Fruit fly (Drosophila melanogaster) whole organism, embryonic: ENCODE data around the gene Tengl3.

Experiments used
- Atf3 ChIP-seq: fragments of 200-800 bp; sonication (Bioruptor generic); optimal IDR thresholded peaks from 3 replicates; lab custom pipeline; 2016; ENCODE audit warnings: missing biosample characterization, missing genetic modification characterization
- CG10431 ChIP-seq: fragments of 200-800 bp; sonication (Bioruptor generic); optimal IDR thresholded peaks from 3 replicates; lab custom pipeline; 2018; ENCODE audit warnings: missing biosample characterization, mild to moderate bottlenecking, missing genetic modification characterization
- CG11093 ChIP-seq: fragments of 200-800 bp; sonication (Bioruptor generic); IDR thresholded peaks from 3 replicates; pipeline ENCODE4 v1.3.6; 2022; ENCODE audit warnings: missing biosample characterization, missing genetic modification characterization
- CG12071 ChIP-seq: fragments of 200-800 bp; sonication (Bioruptor generic); optimal IDR thresholded peaks from 3 replicates; lab custom pipeline; 2018; ENCODE audit warnings: missing biosample characterization, mild to moderate bottlenecking, missing genetic modification characterization
- CG1233 ChIP-seq: fragments of 200-800 bp; sonication (Bioruptor generic); optimal IDR thresholded peaks from 4 replicates; lab custom pipeline; 2018; ENCODE audit warnings: missing biosample characterization, mild to moderate bottlenecking, missing genetic modification characterization
- CG14014 ChIP-seq: fragments of 200-800 bp; sonication (Bioruptor generic); IDR thresholded peaks from 2 replicates; pipeline ENCODE4 v1.3.6; 2022; ENCODE audit warnings: missing biosample characterization, missing genetic modification characterization
- CG1647 ChIP-seq: fragments of 200-800 bp; sonication (Bioruptor generic); optimal IDR thresholded peaks from 3 replicates; lab custom pipeline; 2016; ENCODE audit warnings: missing biosample characterization, missing genetic modification characterization
- CG18476 ChIP-seq: fragments of 200-800 bp; sonication (Bioruptor generic); optimal IDR thresholded peaks from 2 replicates; lab custom pipeline; 2016; ENCODE audit warnings: missing biosample characterization, mild to moderate bottlenecking, missing genetic modification characterization
- CG2875 ChIP-seq: fragments of 200-800 bp; sonication (Bioruptor generic); optimal IDR thresholded peaks from 2 replicates; lab custom pipeline; 2017; ENCODE audit warnings: missing biosample characterization, mild to moderate bottlenecking, missing genetic modification characterization, missing genetic modification reagents
- CG34422 ChIP-seq: fragments of 200-800 bp; sonication (Bioruptor generic); IDR thresholded peaks from 3 replicates; pipeline ENCODE4 v1.3.6; 2022; ENCODE audit warnings: missing biosample characterization, missing genetic modification characterization
- CG3838 ChIP-seq: fragments of 200-800 bp; sonication (Bioruptor generic); optimal IDR thresholded peaks from 3 replicates; lab custom pipeline; 2016; ENCODE audit warnings: missing biosample characterization, missing genetic modification characterization
- CG4707 ChIP-seq: fragments of 200-800 bp; sonication (Bioruptor generic); optimal IDR thresholded peaks from 2 replicates; lab custom pipeline; 2018; ENCODE audit warnings: missing biosample characterization, mild to moderate bottlenecking, missing genetic modification characterization, moderate library complexity
- CG4730 ChIP-seq: fragments of 200-800 bp; sonication (Bioruptor generic); IDR thresholded peaks from 2 replicates; pipeline ENCODE4 v1.3.6; 2022; ENCODE audit warnings: missing biosample characterization, missing genetic modification characterization
- CG6854 ChIP-seq: fragments of 200-800 bp; sonication (Bioruptor generic); optimal IDR thresholded peaks from 3 replicates; lab custom pipeline; 2017; ENCODE audit warnings: missing biosample characterization, mild to moderate bottlenecking, missing genetic modification characterization
- CG8281 ChIP-seq: fragments of 200-800 bp; sonication (Bioruptor generic); optimal IDR thresholded peaks from 2 replicates; lab custom pipeline; 2018; ENCODE audit warnings: missing biosample characterization, mild to moderate bottlenecking, missing genetic modification characterization, moderate library complexity
- CG8478 ChIP-seq: fragments of >200 bp; optimal IDR thresholded peaks from 2 replicates; lab custom pipeline; 2018
- CG8944 ChIP-seq: fragments of 200-800 bp; sonication (Bioruptor generic); optimal IDR thresholded peaks from 3 replicates; lab custom pipeline; 2016; ENCODE audit warnings: missing biosample characterization, missing genetic modification characterization
- CG9727 ChIP-seq: fragments of 200-800 bp; sonication (Bioruptor generic); optimal IDR thresholded peaks from 3 replicates; lab custom pipeline; 2017; ENCODE audit warnings: missing biosample characterization, mild to moderate bottlenecking, missing genetic modification characterization
- CoRest ChIP-seq: fragments of 200-800 bp; sonication (Bioruptor generic); optimal IDR thresholded peaks from 3 replicates; lab custom pipeline; 2018; ENCODE audit warnings: missing biosample characterization, mild to moderate bottlenecking, missing genetic modification characterization, moderate library complexity
- D19B ChIP-seq: fragments of 200-800 bp; sonication (Bioruptor generic); optimal IDR thresholded peaks from 2 replicates; lab custom pipeline; 2017; ENCODE audit warnings: missing biosample characterization, mild to moderate bottlenecking, missing genetic modification characterization
- Dek ChIP-seq: fragments of 200-800 bp; sonication (Bioruptor generic); optimal IDR thresholded peaks from 3 replicates; lab custom pipeline; 2019; ENCODE audit warnings: missing biosample characterization, mild to moderate bottlenecking, missing genetic modification characterization, moderate library complexity
- ERR ChIP-seq: fragments of 200-800 bp; sonication (Bioruptor generic); optimal IDR thresholded peaks from 2 replicates; lab custom pipeline; 2016; ENCODE audit warnings: missing biosample characterization, missing genetic modification characterization
- Hmr ChIP-seq: fragments of 200-800 bp; sonication (Bioruptor generic); optimal IDR thresholded peaks from 3 replicates; lab custom pipeline; 2017; ENCODE audit warnings: mild to moderate bottlenecking, missing biosample characterization, missing genetic modification reagents, missing genetic modification characterization
- Meics ChIP-seq: fragments of 200-800 bp; sonication (Bioruptor generic); optimal IDR thresholded peaks from 2 replicates; lab custom pipeline; 2017; ENCODE audit warnings: missing biosample characterization, mild to moderate bottlenecking, missing genetic modification characterization
- Myb ChIP-seq: fragments of 200-800 bp; sonication (Bioruptor generic); optimal IDR thresholded peaks from 2 replicates; lab custom pipeline; 2016; ENCODE audit warnings: missing biosample characterization, missing genetic modification characterization
- Pdp1 ChIP-seq, 2 experiments: fragments of 200-800 bp; sonication (Bioruptor generic); optimal IDR thresholded peaks; 3 replicates each; lab custom pipeline; 2016; ENCODE audit warnings: missing biosample characterization in 2 of 2, missing genetic modification characterization in 2 of 2, mild to moderate bottlenecking in 1 of 2, moderate library complexity in 1 of 2
- Poxn ChIP-seq: fragments of 200-800 bp; sonication (Bioruptor generic); IDR thresholded peaks from 2 replicates; pipeline ENCODE4 v1.3.6; 2022; ENCODE audit warnings: missing biosample characterization, missing genetic modification characterization
- Ptx1 ChIP-seq: fragments of 200-800 bp; sonication (Bioruptor generic); IDR thresholded peaks from 2 replicates; pipeline ENCODE4 v1.3.6; 2022; ENCODE audit warnings: missing biosample characterization, missing genetic modification characterization
- Six4 ChIP-seq: fragments of 200-800 bp; sonication (Bioruptor generic); optimal IDR thresholded peaks from 2 replicates; lab custom pipeline; 2016; ENCODE audit warnings: missing biosample characterization, missing genetic modification characterization
- Tbp ChIP-seq: fragments of >200 bp; optimal IDR thresholded peaks from 2 replicates; lab custom pipeline; 2018; ENCODE audit warnings: missing biosample characterization, missing genetic modification characterization
- ac ChIP-seq: fragments of 200-800 bp; sonication (Bioruptor generic); optimal IDR thresholded peaks from 3 replicates; lab custom pipeline; 2017; ENCODE audit warnings: missing biosample characterization, mild to moderate bottlenecking, missing genetic modification characterization
- aop ChIP-seq: fragments of 200-800 bp; sonication (Bioruptor generic); IDR thresholded peaks from 2 replicates; pipeline ENCODE4 v1.3.6; 2022; ENCODE audit warnings: missing biosample characterization, missing genetic modification characterization
- ase ChIP-seq: fragments of 200-800 bp; sonication (Bioruptor generic); IDR thresholded peaks from 3 replicates; pipeline ENCODE4 v1.3.6; 2022; ENCODE audit warnings: missing biosample characterization, missing genetic modification characterization
- ato ChIP-seq: fragments of 200-800 bp; sonication (Bioruptor generic); IDR thresholded peaks from 2 replicates; pipeline ENCODE4 v1.3.6; 2022; ENCODE audit warnings: missing biosample characterization, missing genetic modification characterization; ENCODE audit not compliant: partially characterized antibody
- bbx ChIP-seq: fragments of 200-800 bp; sonication (Bioruptor generic); IDR thresholded peaks from 2 replicates; pipeline ENCODE4 v1.3.6; 2022; ENCODE audit warnings: missing biosample characterization, missing genetic modification characterization; ENCODE audit not compliant: partially characterized antibody
- btn ChIP-seq: fragments of 200-800 bp; sonication (Bioruptor generic); optimal IDR thresholded peaks from 2 replicates; lab custom pipeline; 2016; ENCODE audit warnings: missing biosample characterization, missing genetic modification characterization
- corto ChIP-seq: fragments of 200-800 bp; sonication (Bioruptor generic); optimal IDR thresholded peaks from 2 replicates; lab custom pipeline; 2016; ENCODE audit warnings: missing biosample characterization, mild to moderate bottlenecking, missing genetic modification characterization, moderate library complexity
- crol ChIP-seq: fragments of 200-800 bp; sonication (Bioruptor generic); IDR thresholded peaks from 2 replicates; pipeline ENCODE4 v1.3.6; 2022; ENCODE audit warnings: missing biosample characterization, missing genetic modification characterization
- dpn ChIP-seq, 2 experiments: fragments of 200-800 bp; sonication (Bioruptor generic); optimal IDR thresholded peaks; 3 replicates each; lab custom pipeline; 2016; ENCODE audit warnings: missing biosample characterization in 2 of 2, missing genetic modification characterization in 2 of 2
- exex ChIP-seq: fragments of 200-800 bp; sonication (Bioruptor generic); optimal IDR thresholded peaks from 4 replicates; lab custom pipeline; 2018; ENCODE audit warnings: missing biosample characterization, mild to moderate bottlenecking, missing genetic modification characterization, moderate library complexity
- grau ChIP-seq: fragments of 200-800 bp; optimal IDR thresholded peaks from 3 replicates; lab custom pipeline; 2019; ENCODE audit warnings: missing biosample characterization, mild to moderate bottlenecking, missing genetic modification characterization, moderate library complexity
- kni ChIP-seq: fragments of 200-800 bp; sonication (Bioruptor generic); optimal IDR thresholded peaks from 3 replicates; lab custom pipeline; 2017; ENCODE audit warnings: mild to moderate bottlenecking, missing biosample characterization, missing genetic modification reagents, missing genetic modification characterization
- nmo ChIP-seq: fragments of 200-800 bp; sonication (Bioruptor generic); optimal IDR thresholded peaks from 2 replicates; lab custom pipeline; 2018; ENCODE audit warnings: missing biosample characterization, mild to moderate bottlenecking, missing genetic modification characterization, moderate library complexity
- onecut ChIP-seq: fragments of 200-800 bp; sonication (Bioruptor generic); IDR thresholded peaks from 2 replicates; pipeline ENCODE4 v1.3.6; 2022; ENCODE audit warnings: missing biosample characterization, missing genetic modification characterization
- psq ChIP-seq: fragments of 200-800 bp; sonication (Bioruptor generic); optimal IDR thresholded peaks from 2 replicates; lab custom pipeline; 2017; ENCODE audit warnings: missing biosample characterization, missing genetic modification characterization
- sisA ChIP-seq: fragments of 200-800 bp; sonication (Bioruptor generic); IDR thresholded peaks from 2 replicates; pipeline ENCODE4 v1.3.6; 2022; ENCODE audit warnings: missing biosample characterization, missing genetic modification characterization
- sqz ChIP-seq: fragments of 200-800 bp; sonication (Bioruptor generic); optimal IDR thresholded peaks from 3 replicates; lab custom pipeline; 2018; ENCODE audit warnings: missing biosample characterization, mild to moderate bottlenecking, missing genetic modification characterization
- tna ChIP-seq: fragments of 200-800 bp; sonication (Bioruptor generic); IDR thresholded peaks from 2 replicates; pipeline ENCODE4 v1.3.6; 2022; ENCODE audit warnings: missing biosample characterization, missing genetic modification characterization; ENCODE audit not compliant: partially characterized antibody

Tengl3 gene

DNA sequence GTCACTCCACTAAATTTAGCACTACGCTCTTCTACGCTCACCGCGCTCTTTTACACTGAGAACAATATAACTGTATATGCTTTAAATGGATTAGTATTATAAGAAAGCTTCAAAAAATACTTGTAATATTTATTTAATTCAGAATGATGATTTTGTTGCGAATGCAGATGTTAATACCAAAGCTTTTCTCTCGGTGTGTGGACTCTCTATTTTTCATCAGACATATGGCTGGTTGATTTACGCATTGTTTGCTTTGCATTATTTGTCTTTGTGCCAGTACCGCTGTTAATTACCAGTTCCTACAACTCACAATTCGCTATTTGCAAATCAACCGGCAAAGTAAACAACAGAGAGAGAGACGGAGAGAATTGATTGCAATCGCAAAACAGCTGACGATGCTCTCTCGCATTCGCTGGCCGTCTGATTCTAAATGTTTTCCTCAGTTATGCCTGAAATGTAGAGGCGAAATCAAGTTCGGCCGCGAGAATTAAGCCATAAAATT, 16.4 kb downstream of the Tengl3 start (continued):
- TF ChIP-seq CG9727 (GFP tag; lab: Kevin White, UChicago) (peak; percentile 97), nmo (GFP tag; lab: Kevin White, UChicago) (peak; percentile 95), ac (peak; percentile 75), sqz (GFP tag; lab: Kevin White, UChicago) (peak; percentile 78), btn (GFP tag; lab: Kevin White, UChicago) (peak; percentile 87), ato (GFP tag; lab: Robert Waterston, UW) (no peak), CG11093 (GFP tag; lab: Robert Waterston, UW) (peak; percentile 96), CG1647 (GFP tag; lab: Kevin White, UChicago) (peak; percentile 93), ERR (GFP tag; lab: Kevin White, UChicago) (peak; percentile 87), CG1233 (GFP tag; lab: Kevin White, UChicago) (peak; percentile 95)
- TF ChIP-seq, all 482 proteins: peak for 435

DNA sequence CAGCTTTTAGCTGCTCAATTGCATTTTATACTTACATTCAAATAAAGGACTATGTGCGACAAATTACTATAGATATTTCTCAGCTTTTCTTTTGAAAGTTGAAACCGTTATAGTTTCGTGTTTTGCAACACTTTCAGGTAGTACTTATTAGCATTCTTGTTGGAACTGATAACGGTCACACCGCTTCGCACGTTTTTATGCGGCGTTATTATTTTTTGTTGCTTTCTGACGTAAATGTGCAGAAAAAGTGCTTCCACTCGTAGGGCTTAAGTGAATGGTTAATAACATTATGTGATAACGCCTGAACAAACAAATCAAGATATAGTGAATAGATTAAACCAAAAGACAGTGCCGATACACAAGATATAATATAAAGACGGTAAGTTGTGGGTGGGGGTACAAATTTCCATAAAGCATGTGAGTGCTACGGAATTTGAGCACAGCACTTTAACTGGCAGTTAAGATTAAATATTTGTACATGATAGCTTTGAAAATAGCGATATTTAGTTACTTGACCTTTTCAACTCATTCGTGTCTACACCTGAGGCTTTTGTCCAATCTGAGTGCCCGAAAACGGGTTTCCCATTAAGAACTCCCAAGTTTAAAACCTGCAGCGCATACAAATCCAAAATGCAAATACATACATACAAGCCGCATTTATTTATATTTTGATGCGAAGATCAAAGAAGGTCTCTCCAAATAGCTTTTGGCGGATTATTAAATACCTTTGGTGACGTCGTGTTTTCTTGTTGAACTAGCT, 17.3 kb downstream of the Tengl3 start, which contains the start of gene papi:
Gene papi, plus strand, starts transcription at position 176 of the 760 bp plus-strand sequence.
- peak; percentile 98 for TF ChIP-seq Myb (GFP tag; lab: Kevin White, UChicago)
- TF ChIP-seq CG8281 (tag; lab: Kevin White, UChicago): no peak
- no peak for TF ChIP-seq Ptx1 (GFP tag; lab: Robert Waterston, UW)
- no peak for TF ChIP-seq CG4730 (GFP tag; lab: Robert Waterston, UW)
- TF ChIP-seq Atf3: no peak
- no peak for TF ChIP-seq psq (GFP tag; lab: Kevin White, UChicago)
- no peak for TF ChIP-seq ato (GFP tag; lab: Robert Waterston, UW)
- peak; percentile 66 for TF ChIP-seq sqz (GFP tag; lab: Kevin White, UChicago)
- no peak for TF ChIP-seq corto
- TF ChIP-seq crol (GFP tag; lab: Robert Waterston, UW): no peak
- peak in 1 of 2 experiments; percentile 91 for TF ChIP-seq Pdp1 (GFP tag; optimal IDR thresholded peaks at IDR 0.05; lab: Kevin White, UChicago)
- TF ChIP-seq CG12071 (GFP tag; lab: Kevin White, UChicago): no peak
- no peak for TF ChIP-seq ase
- no peak for TF ChIP-seq sisA
- TF ChIP-seq Tbp (GFP tag; lab: Kevin White, UChicago): no peak
- no peak for TF ChIP-seq CG2875 (GFP tag; lab: Kevin White, UChicago)
- no peak for TF ChIP-seq CG8944 (GFP tag; lab: Kevin White, UChicago)
- no peak for TF ChIP-seq CG14014 (GFP tag; lab: Robert Waterston, UW)
- TF ChIP-seq tna (GFP tag; lab: Robert Waterston, UW): no peak
- TF ChIP-seq Meics (GFP tag; lab: Kevin White, UChicago): no peak
- no peak for TF ChIP-seq CG3838 (GFP tag; lab: Kevin White, UChicago)
- no peak for TF ChIP-seq Hmr (GFP tag; lab: Kevin White, UChicago)
- TF ChIP-seq kni: no peak
- no peak for TF ChIP-seq CG4707 (GFP tag; lab: Kevin White, UChicago)
- TF ChIP-seq Six4 (GFP tag; lab: Kevin White, UChicago): no peak
- no peak for TF ChIP-seq CoRest (tag; lab: Kevin White, UChicago)
- no peak for TF ChIP-seq CG18476
- TF ChIP-seq exex: peak; percentile 57
- TF ChIP-seq CG34422: peak; percentile 61; the same call in 2 of the 3 replicates
- TF ChIP-seq CG8478 (lab: Kevin White, UChicago): no peak
- peak; percentile 16 for TF ChIP-seq CG6854 (GFP tag; lab: Kevin White, UChicago)
- TF ChIP-seq Dek (tag; lab: Kevin White, UChicago): no peak
- no peak for TF ChIP-seq D19B (GFP tag; lab: Kevin White, UChicago)
- no peak for TF ChIP-seq Poxn (GFP tag; lab: Robert Waterston, UW)
- peak; percentile 3 for TF ChIP-seq grau (tag; lab: Kevin White, UChicago)
- TF ChIP-seq bbx: no peak
- TF ChIP-seq dpn (GFP tag; optimal IDR thresholded peaks at IDR 0.05; lab: Kevin White, UChicago): no peak
- TF ChIP-seq aop: no peak
- peak; percentile 22 for TF ChIP-seq CG10431 (GFP tag; lab: Kevin White, UChicago)
- no peak for TF ChIP-seq onecut (GFP tag; lab: Robert Waterston, UW)
